Worm (Caenorhabditis elegans) whole organism, L4 larva: ENCODE data around the gene Y66D12A.19.
A peak's percentile ranks its signal among the peaks of the same experiment; 100 is the strongest.

ENCODE experiments used
- F26F4.8 ChIP-seq: fragments of 200-800 bp; sonication (Bioruptor generic); conservative IDR thresholded peaks from 2 replicates; pipeline ENCODE4 v1.3.6; 2022; ENCODE audit warnings: missing genetic modification characterization, missing compliant biosample characterization
- F37D6.2 ChIP-seq: sonication (generic microtip); optimal IDR thresholded peaks from 2 replicates; lab custom pipeline; 2016; ENCODE audit warnings: mild to moderate bottlenecking, missing genetic modification characterization, missing compliant biosample characterization
- T20F7.1 ChIP-seq: fragments of 200-800 bp; sonication (Bioruptor generic); optimal IDR thresholded peaks from 2 replicates; lab custom pipeline; 2018; ENCODE audit warnings: mild to moderate bottlenecking, missing genetic modification characterization, missing compliant biosample characterization
- Y48G9A.11 ChIP-seq: fragments of 200-800 bp; sonication (Bioruptor generic); IDR thresholded peaks from 2 replicates; pipeline ENCODE4 v1.3.6; 2022; ENCODE audit warnings: missing genetic modification reagents, missing genetic modification characterization, missing compliant biosample characterization
- Y75B8A.6 ChIP-seq: fragments of 200-800 bp; sonication (Bioruptor generic); IDR thresholded peaks from 2 replicates; pipeline ENCODE4 v1.3.6; 2022; ENCODE audit warnings: missing genetic modification reagents, missing genetic modification characterization, missing compliant biosample characterization
- ZK546.5 ChIP-seq, 2 experiments: sonication (generic microtip); optimal IDR thresholded peaks; 2 replicates each; lab custom pipeline; 2017; ENCODE audit warnings: missing biosample characterization in 2 of 2, missing genetic modification characterization in 2 of 2
- aha-1 ChIP-seq: fragments of 150-350 bp; peaks from one replicate; lab custom pipeline; 2014; ENCODE audit warnings: missing biosample characterization, missing genetic modification characterization
- arid-1 ChIP-seq: fragments of 200-800 bp; sonication (Bioruptor generic); conservative IDR thresholded peaks from 2 replicates; pipeline ENCODE4 v1.3.6; 2022; ENCODE audit warnings: missing genetic modification reagents, missing genetic modification characterization, missing compliant biosample characterization
- ceh-32 ChIP-seq: sonication (generic microtip); optimal IDR thresholded peaks from 2 replicates; lab custom pipeline; 2016; ENCODE audit warnings: mild to moderate bottlenecking, missing genetic modification characterization, missing compliant biosample characterization; ENCODE audit not compliant: poor library complexity
- ceh-44 ChIP-seq: fragments of 200-800 bp; sonication (Bioruptor generic); IDR thresholded peaks from 2 replicates; pipeline ENCODE4 v1.3.6; 2022; ENCODE audit warnings: missing genetic modification reagents, missing genetic modification characterization, missing compliant biosample characterization
- daf-12 ChIP-seq: fragments of 150-350 bp; optimal IDR thresholded peaks from 2 replicates; lab custom pipeline; 2014; ENCODE audit warnings: missing biosample characterization, missing genetic modification reagents, missing genetic modification characterization
- dmd-6 ChIP-seq: fragments of 200-800 bp; sonication (Bioruptor generic); IDR thresholded peaks from 2 replicates; pipeline ENCODE4 v1.3.6; 2022; ENCODE audit warnings: missing genetic modification reagents, missing genetic modification characterization, missing compliant biosample characterization
- dpl-1 ChIP-seq: fragments of 150-350 bp; optimal IDR thresholded peaks from 2 replicates; lab custom pipeline; 2014; ENCODE audit warnings: missing biosample characterization, missing genetic modification reagents, missing genetic modification characterization
- egl-27 ChIP-seq: sonication (generic microtip); optimal IDR thresholded peaks from 3 replicates; lab custom pipeline; 2017; ENCODE audit warnings: missing biosample characterization, missing genetic modification reagents, missing genetic modification characterization
- egl-43 ChIP-seq: fragments of 200-800 bp; sonication (Bioruptor generic); IDR thresholded peaks from 2 replicates; pipeline ENCODE4 v1.3.6; 2022; ENCODE audit warnings: missing genetic modification reagents, missing genetic modification characterization, missing compliant biosample characterization
- fkh-10 ChIP-seq: fragments of 150-350 bp; optimal IDR thresholded peaks from 2 replicates; lab custom pipeline; 2014; ENCODE audit warnings: missing biosample characterization, missing genetic modification reagents, missing genetic modification characterization
- fos-1 ChIP-seq: fragments of 150-350 bp; optimal IDR thresholded peaks from 2 replicates; lab custom pipeline; 2014; ENCODE audit warnings: missing biosample characterization, missing genetic modification characterization
- hlh-30 ChIP-seq: sonication (generic microtip); optimal IDR thresholded peaks from 2 replicates; lab custom pipeline; 2017; ENCODE audit warnings: antibody characterized with exemption, mild to moderate bottlenecking, missing genetic modification characterization, missing compliant biosample characterization; ENCODE audit not compliant: insufficient read depth
- hmg-1.1 ChIP-seq: fragments of 200-800 bp; sonication (Bioruptor generic); IDR thresholded peaks from 2 replicates; pipeline ENCODE4 v1.3.6; 2022; ENCODE audit warnings: missing genetic modification reagents, missing genetic modification characterization, missing compliant biosample characterization
- lin-1 ChIP-seq: fragments of 200-800 bp; sonication (Bioruptor generic); IDR thresholded peaks from 2 replicates; pipeline ENCODE4 v1.3.6; 2022; ENCODE audit warnings: missing genetic modification reagents, missing genetic modification characterization, missing compliant biosample characterization
- lin-15B ChIP-seq: fragments of 150-350 bp; sonication (generic microtip); optimal IDR thresholded peaks from 3 replicates; lab custom pipeline; 2014; ENCODE audit warnings: missing biosample characterization, missing genetic modification characterization
- lin-29 ChIP-seq: fragments of 200-800 bp; sonication (Bioruptor generic); IDR thresholded peaks from 2 replicates; pipeline ENCODE4 v1.3.6; 2022; ENCODE audit warnings: missing genetic modification reagents, missing genetic modification characterization, missing compliant biosample characterization
- lin-38 ChIP-seq: fragments of 200-800 bp; sonication (Bioruptor generic); IDR thresholded peaks from 2 replicates; pipeline ENCODE4 v1.3.6; 2022; ENCODE audit warnings: missing genetic modification reagents, missing genetic modification characterization, missing compliant biosample characterization
- madf-5 ChIP-seq, 2 experiments: fragments of 200-800 bp; sonication (Bioruptor generic); IDR thresholded peaks; 2 replicates each; pipeline ENCODE4 v1.3.6; 2022; ENCODE audit warnings: missing compliant biosample characterization in 2 of 2, missing genetic modification characterization in 2 of 2
- mdl-1 ChIP-seq, 2 experiments: fragments of 150-350 bp in 1 of 2; sonication (generic microtip) in 1 of 2; optimal IDR thresholded peaks; 2 replicates each; lab custom pipeline; 2014 to 2017; ENCODE audit warnings: missing biosample characterization in 2 of 2, missing genetic modification characterization in 2 of 2
- mep-1 ChIP-seq: fragments of 150-350 bp; sonication (generic microtip); optimal IDR thresholded peaks from 3 replicates; lab custom pipeline; 2014; ENCODE audit warnings: missing biosample characterization, missing genetic modification characterization
- mes-2 ChIP-seq: sonication (generic microtip); optimal IDR thresholded peaks from 2 replicates; lab custom pipeline; 2016; ENCODE audit warnings: missing genotype, mild to moderate bottlenecking, missing genetic modification characterization, missing compliant biosample characterization; ENCODE audit not compliant: poor library complexity, severe bottlenecking
- nhr-41 ChIP-seq: fragments of 200-800 bp; sonication (Bioruptor generic); IDR thresholded peaks from 2 replicates; pipeline ENCODE4 v1.3.6; 2022; ENCODE audit warnings: missing genetic modification reagents, missing genetic modification characterization, missing compliant biosample characterization
- nhr-6 ChIP-seq: fragments of 150-350 bp; optimal IDR thresholded peaks from 2 replicates; lab custom pipeline; 2014; ENCODE audit warnings: missing biosample characterization, missing genetic modification characterization
- nhr-76 ChIP-seq: fragments of 150-350 bp; optimal IDR thresholded peaks from 2 replicates; lab custom pipeline; 2014; ENCODE audit warnings: missing biosample characterization, missing genetic modification characterization
- nhr-77 ChIP-seq: fragments of 150-350 bp; optimal IDR thresholded peaks from 2 replicates; lab custom pipeline; 2014; ENCODE audit warnings: missing biosample characterization, missing genetic modification characterization
- pha-4 ChIP-seq, 2 experiments: fragments of 150-350 bp in 1 of 2; fragments of 200-800 bp in 1 of 2; sonication (Bioruptor generic) in 1 of 2; IDR thresholded peaks in 1 of 2; optimal IDR thresholded peaks in 1 of 2; 2 replicates each; pipeline versions ENCODE4 v1.3.6 to Lab custom; 2014 to 2022; ENCODE audit warnings: missing genetic modification characterization in 2 of 2, missing genetic modification reagents in 2 of 2, missing biosample characterization in 1 of 2, missing compliant biosample characterization in 1 of 2
- pqm-1 ChIP-seq: sonication (generic microtip); optimal IDR thresholded peaks from 2 replicates; lab custom pipeline; 2017; ENCODE audit warnings: missing biosample characterization, missing genetic modification characterization
- rbr-2 ChIP-seq: sonication (generic microtip); optimal IDR thresholded peaks from 2 replicates; lab custom pipeline; 2016; ENCODE audit warnings: missing genotype, missing genetic modification characterization, missing compliant biosample characterization
- saeg-2 ChIP-seq: fragments of 200-800 bp; sonication (Bioruptor generic); IDR thresholded peaks from 2 replicates; pipeline ENCODE4 v1.3.6; 2022; ENCODE audit warnings: missing genetic modification reagents, missing genetic modification characterization, missing compliant biosample characterization
- tra-1 ChIP-seq: fragments of 200-800 bp; sonication (Bioruptor generic); IDR thresholded peaks from 2 replicates; pipeline ENCODE4 v1.3.6; 2022; ENCODE audit warnings: missing genetic modification reagents, missing genetic modification characterization, missing compliant biosample characterization
- unc-130 ChIP-seq: sonication (generic microtip); optimal IDR thresholded peaks from 2 replicates; lab custom pipeline; 2016; ENCODE audit warnings: missing genetic modification reagents, missing genetic modification characterization, missing compliant biosample characterization
- unc-62 ChIP-seq, 3 experiments: fragments of 150-350 bp in 1 of 3; sonication (generic microtip); optimal IDR thresholded peaks in 2 of 3; peaks in 1 of 3; 1 replicate in 1 of 3; 2 replicates in 2 of 3; lab custom pipeline; 2014 to 2017; ENCODE audit warnings: missing biosample characterization in 3 of 3, missing genetic modification characterization in 3 of 3, missing genetic modification reagents in 3 of 3, missing genotype in 1 of 3
- vab-7 ChIP-seq: fragments of 200-800 bp; sonication (Bioruptor generic); IDR thresholded peaks from 2 replicates; pipeline ENCODE4 v1.3.6; 2022; ENCODE audit warnings: missing genetic modification reagents, missing genetic modification characterization, missing compliant biosample characterization
- zip-11 ChIP-seq: fragments of 200-800 bp; sonication (Bioruptor generic); IDR thresholded peaks from 2 replicates; pipeline ENCODE4 v1.3.6; 2022; ENCODE audit warnings: missing genetic modification characterization, missing compliant biosample characterization
- ztf-11 ChIP-seq: fragments of 150-350 bp; optimal IDR thresholded peaks from 2 replicates; lab custom pipeline; 2014; ENCODE audit warnings: missing biosample characterization, missing genetic modification characterization

Gene Y66D12A.19

ce11 chrIII:11488662-11489349 lies 20.1 kb upstream of the Y66D12A.19 start:
- TF ChIP-seq aha-1 (tag; lab: Kevin White, UChicago) (peak; percentile 94), lin-29 (GFP tag; lab: Robert Waterston, UW) (no peak)

DNA sequence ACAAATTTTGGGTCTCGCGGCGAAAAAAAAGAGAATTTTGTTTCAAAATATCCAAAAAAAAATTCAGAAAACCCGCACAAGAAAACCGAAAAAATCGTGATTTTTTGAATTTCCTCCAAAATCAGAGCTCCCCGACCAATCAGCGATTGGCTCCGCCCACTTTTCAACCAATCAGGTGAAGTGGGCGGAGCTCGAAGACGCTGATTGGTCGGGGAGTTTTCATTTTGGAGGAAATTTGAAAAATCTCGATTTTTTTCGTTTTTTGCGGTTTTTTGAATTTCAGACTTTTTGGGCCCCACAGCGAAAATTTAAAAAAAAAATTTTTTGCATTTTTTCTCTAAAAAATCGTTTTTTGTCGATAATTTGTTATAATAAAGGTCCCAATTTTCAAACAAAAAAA lies 19.3 kb upstream of the Y66D12A.19 start:
- TF ChIP-seq Y75B8A.6 (GFP tag; lab: Robert Waterston, UW) (no peak), fkh-10 (GFP tag; lab: Kevin White, UChicago) (no peak), dpl-1 (GFP tag; lab: Kevin White, UChicago) (no peak), lin-29 (GFP tag; lab: Robert Waterston, UW) (no peak), dmd-6 (GFP tag; lab: Robert Waterston, UW) (no peak), fos-1 (no peak), lin-38 (GFP tag; lab: Robert Waterston, UW) (no peak), ceh-44 (GFP tag; lab: Robert Waterston, UW) (no peak), madf-5 (GFP tag; IDR thresholded peaks at IDR 0.05; lab: Robert Waterston, UW) (no peak), ceh-32 (tag; lab: Kevin White, UChicago) (no peak), F26F4.8 (no peak), Y48G9A.11 (GFP tag; lab: Robert Waterston, UW) (no peak), nhr-76 (no peak), rbr-2 (no peak), zip-11 (no peak), hmg-1.1 (GFP tag; lab: Robert Waterston, UW) (no peak), saeg-2 (GFP tag; lab: Robert Waterston, UW) (no peak), daf-12 (tag; lab: Kevin White, UChicago) (no peak), arid-1 (no peak), ZK546.5 (tag; optimal IDR thresholded peaks at IDR 0.05; lab: Kevin White, UChicago) (no peak)
- TF ChIP-seq, all 104 proteins: peak for 0

DNA sequence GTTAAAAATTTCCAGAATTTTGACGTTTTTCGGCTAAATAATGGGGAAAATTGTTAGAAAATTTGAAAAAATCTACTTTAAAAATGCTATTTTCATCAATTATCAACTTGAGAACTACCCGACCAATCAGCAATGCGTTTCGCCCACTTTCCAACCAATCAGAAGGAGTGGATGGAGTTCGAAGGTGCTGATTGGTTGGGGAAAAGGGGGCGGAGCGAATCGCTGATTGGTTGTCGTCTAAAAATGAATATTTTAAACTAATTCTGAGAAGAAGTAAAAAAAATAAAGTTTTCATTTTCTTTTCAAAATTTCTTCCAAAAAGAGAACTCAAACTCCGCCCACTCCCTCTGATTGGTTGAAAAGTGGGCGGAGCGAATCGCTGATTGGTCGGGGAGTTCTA lies 18.7 kb upstream of the Y66D12A.19 start:
- TF ChIP-seq madf-5 (GFP tag; IDR thresholded peaks at IDR 0.05; lab: Robert Waterston, UW) (no peak), unc-62 (GFP tag; optimal IDR thresholded peaks at IDR 0.05 in 1 of 2; lab: Kevin White, UChicago) (peak in 1 of 2 experiments; percentile 40), unc-62 (tag; optimal IDR thresholded peaks at IDR 0.05; lab: Kevin White, UChicago) (no peak), T20F7.1 (no peak)

- TF ChIP-seq fkh-10 (GFP tag; lab: Kevin White, UChicago): no peak
- peak; percentile 90 for TF ChIP-seq aha-1 (tag; lab: Kevin White, UChicago)
These were observed 16.4 kb upstream of the Y66D12A.19 start for ce11 chrIII:11492489-11492888.

DNA sequence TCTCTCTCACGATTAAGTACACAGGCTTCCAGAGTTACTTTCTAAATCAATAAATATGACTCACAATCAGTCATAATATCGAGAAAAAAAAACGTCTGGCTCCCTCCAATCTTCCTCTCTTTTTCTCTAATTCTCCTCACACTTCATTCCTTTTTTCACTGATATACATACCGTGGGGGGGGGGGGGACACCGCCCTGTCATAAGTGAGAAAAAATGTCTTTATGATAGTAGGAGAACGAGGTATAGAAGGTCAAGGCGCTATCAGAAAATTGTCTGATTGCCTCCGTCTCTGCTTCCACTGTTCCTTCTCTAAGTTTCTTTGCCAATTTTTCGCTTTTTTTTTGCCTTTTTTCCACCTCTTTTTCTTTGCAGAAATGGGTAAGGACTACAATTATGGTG lies 12.4 kb upstream of the Y66D12A.19 start, which contains the start of gene Y66D12A.24:
Gene Y66D12A.24 (plus strand): TSS at position 370 of the 400 bp plus-strand sequence.
- TF ChIP-seq mes-2 (peak; percentile 23), saeg-2 (GFP tag; lab: Robert Waterston, UW) (no peak), mep-1 (peak; percentile 61), nhr-77 (tag; lab: Kevin White, UChicago) (peak; percentile 5), nhr-6 (peak; percentile 85), F37D6.2 (tag; lab: Kevin White, UChicago) (no peak), ztf-11 (tag; lab: Kevin White, UChicago) (no peak), dmd-6 (GFP tag; lab: Robert Waterston, UW) (peak; percentile 71), ceh-44 (GFP tag; lab: Robert Waterston, UW) (no peak), pha-4 (GFP tag; IDR thresholded peaks at IDR 0.05; lab: Robert Waterston, UW) (0 out of 2 replicates have a peak, but pooled peaks have one; percentile 41), pha-4 (tag; optimal IDR thresholded peaks at IDR 0.05; lab: Kevin White, UChicago) (no peak), dpl-1 (GFP tag; lab: Kevin White, UChicago) (peak; percentile 10), pqm-1 (tag; lab: Kevin White, UChicago) (peak; percentile 57), mdl-1 (tag; optimal IDR thresholded peaks at IDR 0.05; lab: Kevin White, UChicago) (peak in 1 of 2 experiments; percentile 29), lin-1 (peak; percentile 57; the same call in 1 of the 2 replicates), hlh-30 (peak; percentile 66), nhr-41 (GFP tag; lab: Robert Waterston, UW) (peak; percentile 96), vab-7 (GFP tag; lab: Robert Waterston, UW) (no peak), egl-43 (GFP tag; lab: Robert Waterston, UW) (no peak), lin-15B (tag; lab: Kevin White, UChicago) (no peak), tra-1 (GFP tag; lab: Robert Waterston, UW) (0 out of 2 replicates have a peak, but pooled peaks have one; percentile 20), egl-27 (tag; lab: Kevin White, UChicago) (no peak), lin-38 (GFP tag; lab: Robert Waterston, UW) (peak; percentile 50), unc-130 (GFP tag; lab: Kevin White, UChicago) (no peak)
